Fruit fly (Drosophila melanogaster): ENCODE data around the gene CG15337.
A peak's percentile ranks its signal among the peaks of the same experiment; 100 is the strongest.

The CG15337 gene

DNA sequence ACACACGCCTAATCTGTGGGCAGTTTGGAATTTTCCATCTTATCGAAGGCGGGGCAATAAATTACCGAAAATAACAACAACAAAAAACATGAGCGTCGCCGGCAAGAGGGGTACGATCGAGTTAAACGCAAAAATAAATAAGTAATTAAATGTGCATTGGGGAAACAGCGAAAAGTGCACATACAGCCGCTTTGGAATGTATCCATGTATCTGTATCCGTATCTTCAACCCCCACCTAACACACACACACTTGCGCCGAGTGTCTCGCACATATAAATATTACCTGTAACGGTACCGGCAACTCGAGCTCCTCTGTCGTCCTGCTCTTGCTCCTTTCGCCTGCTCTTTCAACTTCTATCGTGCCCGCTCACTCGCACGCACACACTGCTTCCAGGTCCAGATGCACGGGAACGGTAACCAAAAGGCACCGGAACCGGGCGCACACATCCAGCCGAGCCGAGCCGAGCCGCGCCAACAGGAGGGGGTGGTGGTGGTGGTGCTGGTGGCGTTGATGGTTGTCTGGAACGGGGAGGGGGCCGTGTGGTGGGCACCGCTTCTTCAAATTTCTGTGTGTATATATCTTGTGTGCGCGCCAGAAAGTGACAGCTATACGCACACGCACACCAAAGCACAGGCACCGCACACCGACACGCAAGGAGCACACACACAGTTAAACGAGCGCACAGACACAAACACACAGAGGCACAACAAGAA, 18.3 kb upstream of the CG15337 start (continued):
- TF ChIP-seq fkh (GFP tag; optimal IDR thresholded peaks at IDR 0.05) (no peak), acj6 (GFP tag; optimal IDR thresholded peaks at IDR 0.05) (no peak), Met (GFP tag; optimal IDR thresholded peaks at IDR 0.05) (peak; percentile 24), salr (GFP tag; optimal IDR thresholded peaks at IDR 0.05) (peak in 1 of 2 experiments; percentile 9), topi (GFP tag; optimal IDR thresholded peaks at IDR 0.05) (peak; percentile 30), CG31627 (GFP tag; optimal IDR thresholded peaks at IDR 0.05) (no peak), esn (GFP tag; optimal IDR thresholded peaks at IDR 0.05) (peak; percentile 47), CG6792 (GFP tag; optimal IDR thresholded peaks at IDR 0.05) (peak; percentile 20)

DNA sequence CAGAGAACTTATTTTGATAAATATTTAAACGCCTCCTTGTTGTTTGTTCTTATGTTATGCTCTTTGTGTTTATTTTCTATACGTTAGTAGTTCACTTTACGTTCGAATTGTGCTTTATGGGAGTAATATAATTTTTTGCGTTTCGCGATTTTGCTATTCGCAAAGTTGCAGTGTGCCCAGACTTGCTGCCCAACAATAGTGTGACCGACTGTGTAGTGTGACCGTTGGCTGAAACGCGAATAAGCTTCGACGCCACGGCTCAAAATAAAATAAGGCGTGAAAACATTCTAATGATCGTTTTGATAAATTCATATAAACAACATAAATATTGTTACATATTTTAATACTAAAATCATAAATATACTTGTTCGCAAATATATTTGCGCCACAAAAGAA, 17.8 kb upstream of the CG15337 start, which contains the start of gene Smox:
TSS of gene Smox (minus strand) at position 213 of the 396 bp plus-strand sequence.
- TF ChIP-seq Sox14 (GFP tag; optimal IDR thresholded peaks at IDR 0.05) (peak; percentile 18), Eip78C (GFP tag) (peak; percentile 50), Ets96B (tag; optimal IDR thresholded peaks at IDR 0.05) (no peak)

DNA sequence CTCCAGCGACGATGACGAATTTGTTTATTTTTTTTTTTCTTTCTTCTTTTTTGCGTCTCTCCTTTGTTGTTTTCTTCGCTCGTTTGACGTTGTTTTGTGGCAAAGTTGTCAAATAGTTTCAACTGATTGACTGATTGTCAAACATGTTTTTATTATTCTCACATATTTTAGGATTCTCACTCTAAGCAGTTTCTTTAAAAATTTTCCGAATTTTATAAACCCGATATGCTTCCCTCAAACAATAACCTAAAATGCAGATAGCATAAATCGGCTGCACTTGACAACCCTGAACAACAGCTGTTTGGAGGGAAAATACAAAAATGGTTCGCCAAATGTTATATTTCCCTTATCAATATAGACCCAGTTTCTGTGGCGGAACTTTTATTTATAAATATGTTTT, 16.3 kb upstream of the CG15337 start, which contains the start of gene CG17982:
TSS of gene CG17982 (minus strand) at position 299 of the 400 bp plus-strand sequence.
- TF ChIP-seq Eip75B (GFP tag; optimal IDR thresholded peaks at IDR 0.05) (peak; percentile 94), fd85E (GFP tag; optimal IDR thresholded peaks at IDR 0.05) (peak; percentile 68), fkh (GFP tag; optimal IDR thresholded peaks at IDR 0.05) (peak; percentile 66), CG7368 (GFP tag; optimal IDR thresholded peaks at IDR 0.05) (peak; percentile 92), acj6 (GFP tag; optimal IDR thresholded peaks at IDR 0.05) (peak; percentile 91), CG8632 (GFP tag; optimal IDR thresholded peaks at IDR 0.05) (peak; percentile 90), spab (GFP tag; optimal IDR thresholded peaks at IDR 0.05) (no peak), CG1621 (tag; optimal IDR thresholded peaks at IDR 0.05) (peak; percentile 82), Sox14 (GFP tag; optimal IDR thresholded peaks at IDR 0.05) (peak; percentile 96), pdm3 (GFP tag; optimal IDR thresholded peaks at IDR 0.05) (peak; percentile 94), CG32006 (GFP tag; optimal IDR thresholded peaks at IDR 0.05) (peak; percentile 84), ss (GFP tag; optimal IDR thresholded peaks at IDR 0.05) (peak in 1 of 2 experiments; percentile 88), CG10669 (GFP tag; optimal IDR thresholded peaks at IDR 0.05) (peak; percentile 91), Hr38 (GFP tag; optimal IDR thresholded peaks at IDR 0.05) (peak; percentile 24), CG3919 (GFP tag; optimal IDR thresholded peaks at IDR 0.05) (peak; percentile 94), CG11762 (GFP tag; optimal IDR thresholded peaks at IDR 0.05; ENCODE audit: insufficient read depth) (peak; percentile 77), Ets96B (tag; optimal IDR thresholded peaks at IDR 0.05) (peak; percentile 90), CG16779 (tag; optimal IDR thresholded peaks at IDR 0.05) (no peak), lz (GFP tag; optimal IDR thresholded peaks at IDR 0.05) (peak; percentile 94), Blimp-1 (GFP tag; optimal IDR thresholded peaks at IDR 0.05) (no peak), CG6792 (GFP tag; optimal IDR thresholded peaks at IDR 0.05) (peak; percentile 89), Eip93F (GFP tag; optimal IDR thresholded peaks at IDR 0.05) (peak; percentile 90), CG6854 (GFP tag; optimal IDR thresholded peaks at IDR 0.05) (peak; percentile 76), topi (GFP tag; optimal IDR thresholded peaks at IDR 0.05) (peak; percentile 94), Lpt (GFP tag; optimal IDR thresholded peaks at IDR 0.05) (peak; percentile 86), CG6808 (GFP tag; optimal IDR thresholded peaks at IDR 0.05) (peak; percentile 85), Gug (GFP tag; IDR thresholded peaks at IDR 0.05) (peak; percentile 81), CG8319 (GFP tag; optimal IDR thresholded peaks at IDR 0.05) (peak; percentile 81), Ets21C (GFP tag; optimal IDR thresholded peaks at IDR 0.05) (peak; percentile 89), esn (GFP tag; optimal IDR thresholded peaks at IDR 0.05) (peak; percentile 96), CG11294 (GFP tag; IDR thresholded peaks at IDR 0.05) (peak; percentile 69), svp (GFP tag) (no peak), CG6163 (GFP tag; IDR thresholded peaks at IDR 0.05) (peak; percentile 93), CG3032 (tag; optimal IDR thresholded peaks at IDR 0.05) (peak; percentile 87), CG9139 (GFP tag; optimal IDR thresholded peaks at IDR 0.05) (no peak), CG4318 (GFP tag; optimal IDR thresholded peaks at IDR 0.05) (no peak), vri (GFP tag; optimal IDR thresholded peaks at IDR 0.05) (no peak), Hr4 (GFP tag; optimal IDR thresholded peaks at IDR 0.05) (peak; percentile 92), fd59A (GFP tag; optimal IDR thresholded peaks at IDR 0.05) (peak; percentile 74), Smox (GFP tag; optimal IDR thresholded peaks at IDR 0.05) (no peak), Hr39 (GFP tag; optimal IDR thresholded peaks at IDR 0.05) (peak; percentile 93), Sox15 (GFP tag; optimal IDR thresholded peaks at IDR 0.05) (peak; percentile 77)
